Worm (Caenorhabditis elegans) whole organism, L4/young adult: ENCODE data around the gene cyp-33A1.

Experiments
- W03F9.2 ChIP-seq: fragments of 150-350 bp; optimal IDR thresholded peaks from 2 replicates; lab custom pipeline; 2014; ENCODE audit warnings: missing biosample characterization, missing genetic modification characterization
- dao-5 ChIP-seq: sonication (generic microtip); optimal IDR thresholded peaks from 2 replicates; lab custom pipeline; 2016; ENCODE audit warnings: missing genotype, missing genetic modification characterization, moderate library complexity, missing compliant biosample characterization
- him-1 ChIP-seq: sonication (generic microtip); optimal IDR thresholded peaks from 2 replicates; lab custom pipeline; 2016; ENCODE audit warnings: missing genotype, missing genetic modification reagents, missing genetic modification characterization, missing compliant biosample characterization

The cyp-33A1 gene

DNA sequence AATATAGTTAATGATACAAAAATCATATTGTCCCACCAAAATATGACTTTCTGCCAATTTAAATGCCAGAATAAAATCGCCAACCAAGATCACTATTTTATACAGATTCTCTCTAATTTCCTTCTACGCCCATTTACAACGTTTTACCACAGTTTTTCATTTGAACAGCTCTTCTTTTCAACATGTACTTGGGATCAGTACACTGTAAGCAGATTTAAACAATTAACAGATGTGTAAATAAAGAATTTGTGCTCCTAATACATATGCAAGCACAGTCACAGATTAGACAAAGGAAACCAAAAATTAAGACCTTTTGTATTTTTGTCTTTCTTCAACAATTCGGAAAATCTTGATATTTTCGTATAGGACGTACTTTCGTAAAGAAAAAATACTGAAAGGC is 37.8 kb downstream of the cyp-33A1 start, which contains the start of gene F07C4.11:
Gene F07C4.11 (minus strand): TSS at position 101 of the 400 bp plus-strand sequence.
- no peak for TF ChIP-seq W03F9.2 (tag; lab: Kevin White, UChicago)
- TF ChIP-seq dao-5 (tag; lab: Kevin White, UChicago), result no peak
- no peak for TF ChIP-seq him-1 (tag; lab: Kevin White, UChicago)

DNA sequence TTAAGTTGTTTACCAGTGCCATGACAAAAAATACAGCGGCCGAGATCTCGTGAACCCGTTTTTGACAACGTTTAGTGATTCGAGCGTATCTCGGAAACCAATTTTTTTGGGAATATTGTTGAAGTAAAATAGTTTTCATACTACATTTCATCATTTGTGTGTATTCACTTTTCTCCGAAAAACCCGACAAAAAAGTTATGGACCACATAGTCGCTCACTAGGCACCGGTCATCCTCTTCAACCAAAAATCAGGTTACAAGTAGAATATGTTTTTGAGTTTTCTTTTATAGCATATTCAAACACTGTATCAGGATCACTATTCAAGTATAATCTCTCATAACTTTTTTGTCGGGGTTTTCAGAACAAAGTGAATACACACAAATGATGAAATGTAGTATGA is 39.5 kb downstream of the cyp-33A1 start:
- TF ChIP-seq him-1 (tag; lab: Kevin White, UChicago), result no peak

DNA sequence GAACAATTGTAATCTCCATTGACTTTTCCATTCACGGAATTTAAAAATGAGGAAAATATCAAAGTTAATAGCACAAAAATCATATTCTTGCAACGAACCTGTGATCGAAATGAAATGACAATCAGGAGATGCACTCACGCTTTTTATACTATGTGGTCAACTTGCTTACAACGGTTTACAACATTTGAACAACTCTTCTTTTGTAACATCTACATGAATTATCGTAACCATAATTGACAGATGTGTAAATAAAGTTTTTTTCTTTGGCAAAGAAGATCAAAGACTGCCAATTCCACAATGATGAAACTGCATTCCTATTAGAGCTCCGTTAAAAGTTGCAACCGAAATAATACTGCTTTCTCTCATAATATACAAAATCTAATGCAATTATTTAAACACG is 41.5 kb downstream of the cyp-33A1 start, which contains the start of gene F07C4.10:
Gene F07C4.10 (minus strand): TSS at position 101 of the 400 bp plus-strand sequence.
- no peak for TF ChIP-seq dao-5 (tag; lab: Kevin White, UChicago)
- no peak for TF ChIP-seq him-1 (tag; lab: Kevin White, UChicago)
- TF ChIP-seq W03F9.2 (tag; lab: Kevin White, UChicago), result no peak

DNA sequence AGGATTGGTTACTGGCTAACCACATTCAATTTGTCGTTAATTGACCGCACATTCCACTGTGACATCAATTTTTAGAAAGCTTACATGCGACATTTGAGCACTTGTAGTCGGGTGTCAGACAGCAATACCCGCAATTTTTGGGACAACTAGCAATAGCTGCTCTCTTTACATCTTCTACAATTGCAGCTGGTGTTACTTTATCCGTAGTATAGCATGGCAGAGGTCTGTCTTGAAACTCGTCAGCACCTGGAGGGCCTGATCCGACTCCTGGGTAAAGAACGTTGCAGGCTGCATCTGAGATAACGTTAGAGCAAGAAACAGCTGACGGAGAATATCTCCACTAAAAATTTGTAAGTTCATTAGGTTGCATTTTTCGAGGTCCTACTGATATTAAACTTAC is 41.9 kb downstream of the cyp-33A1 start:
- TF ChIP-seq him-1 (tag; lab: Kevin White, UChicago), result no peak
- no peak for TF ChIP-seq W03F9.2 (tag; lab: Kevin White, UChicago)
- TF ChIP-seq dao-5 (tag; lab: Kevin White, UChicago), result no peak

DNA sequence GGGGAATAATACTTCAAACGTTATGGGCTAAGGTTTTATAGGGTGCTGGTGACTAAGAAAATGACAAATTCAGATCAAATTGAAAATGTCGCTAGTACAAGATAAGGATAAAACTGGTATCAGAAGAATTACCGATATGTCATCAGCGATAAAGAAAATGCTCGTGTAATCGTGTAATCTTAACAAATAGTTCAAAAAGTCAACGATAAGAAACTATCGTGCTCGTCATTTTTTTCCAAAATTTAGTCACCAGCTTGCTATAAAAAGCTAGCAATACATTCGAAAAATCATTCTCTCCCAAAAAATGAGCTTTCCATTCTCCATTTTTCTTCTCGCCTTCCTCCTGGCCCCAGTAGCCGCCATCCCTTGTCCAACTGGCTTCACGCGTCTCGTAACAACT is 43.5 kb downstream of the cyp-33A1 start, which contains the start of gene clec-45:
Gene clec-45 (plus strand): TSS at position 301 of the 400 bp plus-strand sequence.
- TF ChIP-seq dao-5 (tag; lab: Kevin White, UChicago) (no peak), W03F9.2 (tag; lab: Kevin White, UChicago) (no peak), him-1 (tag; lab: Kevin White, UChicago) (no peak)

DNA sequence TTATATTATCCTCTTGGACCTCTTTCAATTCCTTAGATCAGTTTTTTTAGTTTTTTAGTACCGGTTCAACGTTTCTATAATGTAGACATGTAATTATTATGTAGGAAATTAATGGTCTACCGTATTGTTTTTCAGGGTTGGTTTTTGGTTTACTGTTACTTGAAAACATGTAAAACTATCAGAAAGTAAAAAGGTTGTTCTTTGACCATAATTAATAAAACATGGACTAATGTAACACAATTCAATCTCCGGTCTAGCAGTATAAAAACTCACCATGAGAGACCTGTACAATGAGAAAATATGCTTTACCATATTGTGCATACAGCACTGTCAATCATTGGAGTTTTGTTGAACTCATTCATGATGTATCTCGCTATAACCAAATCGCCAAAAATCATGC is 45.8 kb downstream of the cyp-33A1 start, which contains the start of gene srd-29:
Gene srd-29 (plus strand): TSS at position 301 of the 400 bp plus-strand sequence.
- no peak for TF ChIP-seq W03F9.2 (tag; lab: Kevin White, UChicago)
- TF ChIP-seq him-1 (tag; lab: Kevin White, UChicago), result no peak
- no peak for TF ChIP-seq dao-5 (tag; lab: Kevin White, UChicago)

DNA sequence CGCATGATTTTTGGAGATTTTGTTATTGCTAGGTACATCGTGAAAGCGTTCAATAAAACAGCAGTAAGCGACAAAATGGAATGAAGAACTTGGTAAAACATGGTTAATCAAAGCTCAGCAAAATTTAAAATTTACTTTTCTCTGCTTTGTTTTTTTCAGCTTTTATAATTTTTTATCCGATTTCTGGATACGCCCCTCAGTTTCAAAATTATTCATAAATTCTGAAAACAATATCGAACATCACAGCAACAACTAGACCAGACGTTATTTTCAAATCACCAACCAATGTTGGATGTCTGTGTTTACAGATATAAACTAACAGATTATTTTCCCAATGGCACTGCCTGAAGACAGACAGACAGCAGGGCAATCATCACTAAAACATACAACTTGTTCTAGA is 46.6 kb downstream of the cyp-33A1 start, which contains the start of gene srd-31:
Gene srd-31 (minus strand): TSS at position 101 of the 400 bp plus-strand sequence.
- TF ChIP-seq dao-5 (tag; lab: Kevin White, UChicago) (no peak), W03F9.2 (tag; lab: Kevin White, UChicago) (no peak), him-1 (tag; lab: Kevin White, UChicago) (no peak)

DNA sequence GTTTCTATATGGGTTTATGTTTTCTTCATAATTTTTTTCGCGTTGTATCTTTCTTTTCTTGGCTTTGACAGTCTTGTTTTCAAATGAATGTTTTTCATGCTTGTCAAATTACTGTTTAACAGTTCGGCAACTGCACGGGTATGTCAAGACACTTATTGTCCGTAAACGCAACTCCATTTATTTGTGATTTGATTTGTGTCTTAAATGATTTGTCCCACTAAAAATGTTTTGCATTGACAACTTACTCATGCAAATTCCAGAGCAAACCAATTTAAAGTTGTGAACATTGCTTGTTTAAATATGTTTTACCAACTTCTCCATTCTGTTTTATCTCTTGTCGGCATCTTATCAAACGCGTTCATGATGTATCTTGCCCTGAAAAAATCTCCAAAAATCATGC is 49.5 kb downstream of the cyp-33A1 start, which contains the start of gene srd-25:
Gene srd-25 (plus strand): TSS at position 301 of the 400 bp plus-strand sequence.
- TF ChIP-seq dao-5 (tag; lab: Kevin White, UChicago) (no peak), him-1 (tag; lab: Kevin White, UChicago) (no peak), W03F9.2 (tag; lab: Kevin White, UChicago) (no peak)

DNA sequence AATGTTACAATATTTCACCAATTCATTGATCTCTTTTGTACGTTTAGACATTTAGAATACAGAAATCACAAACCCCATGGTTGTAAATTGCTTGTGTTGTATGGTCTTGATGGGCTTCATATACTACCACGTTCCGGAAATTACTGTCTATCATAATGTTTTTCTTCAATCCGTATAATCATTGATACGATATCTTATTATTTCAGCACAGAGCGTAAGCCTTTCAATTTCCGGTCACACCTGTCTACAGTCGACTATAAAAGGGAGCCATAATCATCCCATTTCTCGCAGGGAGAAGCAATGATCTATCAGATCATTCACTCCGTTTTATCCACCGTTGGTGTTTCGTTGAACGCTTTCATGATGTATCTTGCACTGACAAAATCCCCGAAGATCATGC is 51.8 kb downstream of the cyp-33A1 start, which contains the start of gene srd-30:
Gene srd-30 (plus strand): TSS at position 301 of the 400 bp plus-strand sequence.
- no peak for TF ChIP-seq W03F9.2 (tag; lab: Kevin White, UChicago)
- no peak for TF ChIP-seq dao-5 (tag; lab: Kevin White, UChicago)
- TF ChIP-seq him-1 (tag; lab: Kevin White, UChicago), result no peak
